Worm (Caenorhabditis elegans) whole organism, L2 larva: ENCODE measurements around the gene nhr-10.

Source experiments
- R02D3.7 ChIP-seq: fragments of 150-350 bp; optimal IDR thresholded peaks from 2 replicates; lab custom pipeline; 2014; ENCODE audit warnings: missing biosample characterization, missing genetic modification characterization
- ZK546.5 ChIP-seq: sonication (generic microtip); optimal IDR thresholded peaks from 2 replicates; lab custom pipeline; 2017; ENCODE audit warnings: missing biosample characterization, missing genetic modification characterization
- ama-1 ChIP-seq: fragments of 150-350 bp; optimal IDR thresholded peaks from 2 replicates; lab custom pipeline; 2018; ENCODE audit warnings: inconsistent platforms
- blmp-1 ChIP-seq: sonication (generic microtip); optimal IDR thresholded peaks from 2 replicates; lab custom pipeline; 2017; ENCODE audit warnings: missing genetic modification characterization, mild to moderate bottlenecking, missing compliant biosample characterization, antibody characterized with exemption, moderate library complexity; ENCODE audit not compliant: insufficient read depth
- ceh-16 ChIP-seq: fragments of 150-350 bp; optimal IDR thresholded peaks from 2 replicates; lab custom pipeline; 2014; ENCODE audit warnings: missing biosample characterization, missing genetic modification characterization
- nhr-11 ChIP-seq: fragments of 150-350 bp; optimal IDR thresholded peaks from 2 replicates; lab custom pipeline; 2014; ENCODE audit warnings: missing biosample characterization, missing genetic modification characterization
- nhr-237 ChIP-seq: fragments of 150-350 bp; optimal IDR thresholded peaks from 2 replicates; lab custom pipeline; 2014; ENCODE audit warnings: missing biosample characterization, missing genetic modification characterization
- peb-1 ChIP-seq: fragments of 150-350 bp; optimal IDR thresholded peaks from 2 replicates; lab custom pipeline; 2014; ENCODE audit warnings: missing biosample characterization, missing genetic modification characterization
- skn-1 ChIP-seq: sonication (generic microtip); optimal IDR thresholded peaks from 2 replicates; lab custom pipeline; 2017; ENCODE audit warnings: missing biosample characterization, missing genetic modification characterization
- snpc-4 ChIP-seq: fragments of 150-350 bp; optimal IDR thresholded peaks from 2 replicates; lab custom pipeline; 2014; ENCODE audit warnings: missing biosample characterization, missing genetic modification characterization
- unc-62 ChIP-seq: fragments of 150-350 bp; optimal IDR thresholded peaks from 2 replicates; lab custom pipeline; 2014; ENCODE audit warnings: missing biosample characterization, missing genetic modification reagents, missing genetic modification characterization
- zag-1 ChIP-seq: fragments of 150-350 bp; optimal IDR thresholded peaks from 2 replicates; lab custom pipeline; 2014; ENCODE audit warnings: missing biosample characterization, missing genetic modification characterization
- ztf-4 ChIP-seq: fragments of 150-350 bp; optimal IDR thresholded peaks from 2 replicates; lab custom pipeline; 2014; ENCODE audit warnings: missing biosample characterization, missing genetic modification characterization

DNA sequence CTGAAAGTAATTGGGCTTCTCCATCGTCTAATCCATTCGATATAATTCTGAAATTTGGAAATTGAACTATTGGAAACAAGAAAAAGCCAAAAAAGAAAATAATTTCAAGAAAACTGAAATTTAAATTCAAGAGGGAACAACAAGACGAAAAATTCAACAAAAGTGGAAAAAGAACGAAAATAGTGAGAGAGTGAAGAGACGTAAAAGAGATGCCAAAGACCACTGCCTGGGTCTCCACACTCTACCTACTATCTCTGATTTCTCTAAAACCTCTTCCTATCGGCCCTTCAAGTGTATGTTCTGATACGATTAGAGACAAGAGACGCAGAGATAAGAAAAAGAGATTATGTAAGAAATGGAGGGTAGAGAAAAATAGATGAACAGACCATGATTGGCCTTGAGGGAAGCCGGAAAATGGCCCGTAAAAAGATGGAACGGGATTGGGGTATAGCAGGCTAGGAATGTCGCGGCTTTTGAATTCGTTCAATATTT lies 38.6 kb upstream of the nhr-10 start, which contains the start of gene ogt-1:
- TF ChIP-seq ceh-16 (peak; percentile 67), snpc-4 (tag; lab: Kevin White, UChicago) (peak; percentile 80), peb-1 (tag; lab: Kevin White, UChicago) (no peak), zag-1 (tag; lab: Kevin White, UChicago) (peak; percentile 58), ZK546.5 (peak; percentile 48), R02D3.7 (tag; lab: Kevin White, UChicago) (no peak), unc-62 (GFP tag; lab: Kevin White, UChicago) (no peak), nhr-11 (tag; lab: Kevin White, UChicago) (no peak), nhr-237 (tag; lab: Kevin White, UChicago) (no peak), ztf-4 (tag; lab: Kevin White, UChicago) (peak; percentile 93), ama-1 (lab: Kevin White, UChicago) (peak; percentile 84), skn-1 (tag; lab: Kevin White, UChicago) (no peak), blmp-1 (tag; lab: Kevin White, UChicago) (peak; percentile 66)
